Worm (Caenorhabditis elegans) whole organism, L1 larva: ENCODE data around the gene eif-3.G.

Experiments
- F16B12.6 ChIP-seq: fragments of 150-350 bp; optimal IDR thresholded peaks from 2 replicates; lab custom pipeline; 2014; ENCODE audit warnings: missing biosample characterization, missing genetic modification characterization
- Y116A8C.19 ChIP-seq: sonication (generic microtip); optimal IDR thresholded peaks from 2 replicates; lab custom pipeline; 2016; ENCODE audit warnings: missing compliant biosample characterization, missing genetic modification characterization, borderline replicate concordance
- alr-1 ChIP-seq: fragments of 200-800 bp; sonication (Bioruptor generic); optimal IDR thresholded peaks from 2 replicates; lab custom pipeline; 2018; ENCODE audit warnings: borderline replicate concordance, mild to moderate bottlenecking, missing genetic modification characterization, missing compliant biosample characterization
- blmp-1 ChIP-seq: fragments of 150-350 bp; optimal IDR thresholded peaks from 2 replicates; lab custom pipeline; 2014; ENCODE audit warnings: missing biosample characterization, missing genetic modification characterization
- ceh-82 ChIP-seq, 3 experiments: fragments of 150-350 bp in 1 of 3; sonication (generic microtip) in 2 of 3; optimal IDR thresholded peaks; 2 replicates each; lab custom pipeline; 2014 to 2017; ENCODE audit warnings: missing biosample characterization in 3 of 3, missing genetic modification characterization in 3 of 3
- ceh-88 ChIP-seq: fragments of 200-800 bp; sonication (Bioruptor generic); IDR thresholded peaks from 2 replicates; pipeline ENCODE4 v1.3.6; 2022; ENCODE audit warnings: missing genetic modification characterization, missing compliant biosample characterization
- efl-1 ChIP-seq, 4 experiments: fragments of 150-350 bp; optimal IDR thresholded peaks in 3 of 4; peaks in 1 of 4; 1 replicate in 1 of 4; 2 replicates in 3 of 4; lab custom pipeline; 2014; ENCODE audit warnings: missing biosample characterization in 2 of 4, missing genetic modification characterization in 2 of 4, missing genetic modification reagents in 2 of 4
- efl-3 ChIP-seq: fragments of 200-800 bp; sonication (Bioruptor generic); optimal IDR thresholded peaks from 2 replicates; lab custom pipeline; 2018; ENCODE audit warnings: mild to moderate bottlenecking, missing genetic modification characterization, missing compliant biosample characterization
- elt-2 ChIP-seq: sonication (generic microtip); optimal IDR thresholded peaks from 2 replicates; lab custom pipeline; 2016; ENCODE audit warnings: missing genetic modification characterization, mild to moderate bottlenecking, inconsistent platforms, missing compliant biosample characterization, missing genetic modification reagents
- elt-3 ChIP-seq, 6 experiments: fragments of 150-350 bp in 1 of 6; sonication (generic microtip); optimal IDR thresholded peaks; 2 replicates each; lab custom pipeline; 2017 to 2018; ENCODE audit warnings: missing biosample characterization in 6 of 6, missing genetic modification characterization in 6 of 6, inconsistent platforms in 1 of 6
- fkh-4 ChIP-seq: sonication (generic microtip); optimal IDR thresholded peaks from 2 replicates; lab custom pipeline; 2016; ENCODE audit warnings: missing compliant biosample characterization, missing genetic modification characterization, borderline replicate concordance
- grh-1 ChIP-seq: fragments of 200-800 bp; sonication (Bioruptor generic); IDR thresholded peaks from 2 replicates; pipeline ENCODE4 v1.3.6; 2022; ENCODE audit warnings: missing genetic modification reagents, missing genetic modification characterization, missing compliant biosample characterization
- isw-1 ChIP-seq: fragments of 200-800 bp; sonication (Bioruptor generic); IDR thresholded peaks from 2 replicates; pipeline ENCODE4 v1.3.6; 2022; ENCODE audit warnings: missing genetic modification characterization, missing compliant biosample characterization
- lin-13 ChIP-seq: fragments of 150-350 bp; optimal IDR thresholded peaks from 2 replicates; lab custom pipeline; 2014; ENCODE audit warnings: missing biosample characterization, missing genetic modification reagents, missing genetic modification characterization
- lin-14 ChIP-seq: fragments of 200-800 bp; sonication (Bioruptor generic); optimal IDR thresholded peaks from 2 replicates; lab custom pipeline; 2018; ENCODE audit warnings: mild to moderate bottlenecking, missing genetic modification characterization, moderate library complexity, missing compliant biosample characterization
- lin-35 ChIP-seq, 2 experiments: fragments of 150-350 bp; optimal IDR thresholded peaks; 2 replicates each; lab custom pipeline; 2014; ENCODE audit warnings: missing biosample characterization in 2 of 2, missing genetic modification characterization in 2 of 2, missing genetic modification reagents in 2 of 2
- lin-39 ChIP-seq: fragments of 150-350 bp; optimal IDR thresholded peaks from 2 replicates; lab custom pipeline; 2014; ENCODE audit warnings: missing biosample characterization, missing genetic modification reagents, missing genetic modification characterization
- lsy-2 ChIP-seq, 2 experiments: fragments of 150-350 bp; optimal IDR thresholded peaks; 2 replicates each; lab custom pipeline; 2014; ENCODE audit warnings: missing biosample characterization in 2 of 2, missing genetic modification characterization in 2 of 2
- mab-9 ChIP-seq: fragments of 200-800 bp; sonication (Bioruptor generic); IDR thresholded peaks from 2 replicates; pipeline ENCODE4 v1.3.6; 2022; ENCODE audit warnings: missing genetic modification reagents, missing genetic modification characterization, missing compliant biosample characterization
- nhr-11 ChIP-seq: fragments of 150-350 bp; optimal IDR thresholded peaks from 2 replicates; lab custom pipeline; 2014; ENCODE audit warnings: missing biosample characterization, missing genetic modification characterization
- nhr-12 ChIP-seq: sonication (generic microtip); optimal IDR thresholded peaks from 2 replicates; lab custom pipeline; 2017; ENCODE audit warnings: missing biosample characterization, missing genetic modification characterization
- nhr-19 ChIP-seq: fragments of 200-800 bp; sonication (Bioruptor generic); conservative IDR thresholded peaks from 2 replicates; pipeline ENCODE4 v1.3.6; 2022; ENCODE audit warnings: missing genetic modification characterization, missing compliant biosample characterization
- nhr-20 ChIP-seq: sonication (generic microtip); optimal IDR thresholded peaks from 2 replicates; lab custom pipeline; 2016; ENCODE audit warnings: mild to moderate bottlenecking, missing genetic modification characterization, missing compliant biosample characterization
- nhr-47 ChIP-seq: sonication (generic microtip); optimal IDR thresholded peaks from 2 replicates; lab custom pipeline; 2016; ENCODE audit warnings: mild to moderate bottlenecking, missing genetic modification characterization, moderate library complexity, missing compliant biosample characterization
- nhr-71 ChIP-seq: sonication (generic microtip); optimal IDR thresholded peaks from 2 replicates; lab custom pipeline; 2016; ENCODE audit warnings: mild to moderate bottlenecking, missing genetic modification characterization, moderate library complexity, missing compliant biosample characterization
- nhr-77 ChIP-seq: fragments of 150-350 bp; optimal IDR thresholded peaks from 2 replicates; lab custom pipeline; 2014; ENCODE audit warnings: missing biosample characterization, missing genetic modification characterization
- nhr-84 ChIP-seq: sonication (generic microtip); optimal IDR thresholded peaks from 2 replicates; lab custom pipeline; 2017; ENCODE audit warnings: missing biosample characterization, missing genetic modification characterization
- nhr-85 ChIP-seq: sonication (generic microtip); peaks from one replicate; lab custom pipeline; 2016; ENCODE audit warnings: missing genetic modification characterization, inconsistent platforms, missing compliant biosample characterization
- rnt-1 ChIP-seq: sonication (generic microtip); optimal IDR thresholded peaks from 2 replicates; lab custom pipeline; 2016; ENCODE audit warnings: mild to moderate bottlenecking, missing genetic modification characterization, moderate library complexity, missing compliant biosample characterization
- snu-23 ChIP-seq: sonication (generic microtip); optimal IDR thresholded peaks from 2 replicates; lab custom pipeline; 2016; ENCODE audit warnings: missing genetic modification characterization, missing compliant biosample characterization
- sup-37 ChIP-seq: fragments of 200-800 bp; sonication (Bioruptor generic); optimal IDR thresholded peaks from 2 replicates; lab custom pipeline; 2018; ENCODE audit warnings: mild to moderate bottlenecking, missing genetic modification characterization, missing compliant biosample characterization
- swsn-7 ChIP-seq: sonication (generic microtip); optimal IDR thresholded peaks from 2 replicates; lab custom pipeline; 2016; ENCODE audit warnings: missing genetic modification characterization, missing compliant biosample characterization
- tbx-2 ChIP-seq: sonication (generic microtip); optimal IDR thresholded peaks from 2 replicates; lab custom pipeline; 2016; ENCODE audit warnings: missing genetic modification characterization, missing compliant biosample characterization
- tlp-1 ChIP-seq: fragments of 150-350 bp; optimal IDR thresholded peaks from 2 replicates; lab custom pipeline; 2014; ENCODE audit warnings: missing biosample characterization, missing genetic modification characterization
- unc-130 ChIP-seq: fragments of 150-350 bp; optimal IDR thresholded peaks from 2 replicates; lab custom pipeline; 2017; ENCODE audit warnings: missing biosample characterization, missing genetic modification characterization, inconsistent platforms
- unc-86 ChIP-seq: sonication (generic microtip); optimal IDR thresholded peaks from 2 replicates; lab custom pipeline; 2016; ENCODE audit warnings: missing genetic modification characterization, missing compliant biosample characterization
- vab-15 ChIP-seq: sonication (generic microtip); optimal IDR thresholded peaks from 2 replicates; lab custom pipeline; 2017; ENCODE audit warnings: missing genotype, mild to moderate bottlenecking, missing genetic modification characterization, missing compliant biosample characterization
- ztf-4 ChIP-seq: fragments of 150-350 bp; optimal IDR thresholded peaks from 2 replicates; lab custom pipeline; 2014; ENCODE audit warnings: missing biosample characterization, missing genetic modification characterization

eif-3.G gene

ce11 chrII:8412061-8412721 lies 30.4 kb upstream of the eif-3.G start, which contains the start of gene efl-3:
Gene efl-3 (plus strand): TSS chrII:8412671.
- TF ChIP-seq lin-13 (GFP tag; lab: Kevin White, UChicago), result no peak
- TF ChIP-seq ceh-82 (tag; optimal IDR thresholded peaks at IDR 0.05; lab: Kevin White, UChicago), result no peak
- TF ChIP-seq lin-35 (GFP tag; optimal IDR thresholded peaks at IDR 0.05; lab: Kevin White, UChicago), result peak in 1 of 2 experiments; percentile 6
- TF ChIP-seq rnt-1 (tag; lab: Kevin White, UChicago), result no peak
- no peak for TF ChIP-seq nhr-11 (tag; lab: Kevin White, UChicago)
- TF ChIP-seq sup-37, result no peak
- peak; percentile 33 for TF ChIP-seq elt-2
- TF ChIP-seq blmp-1 (tag; lab: Kevin White, UChicago), result peak; percentile 14
- no peak for TF ChIP-seq efl-1 (optimal IDR thresholded peaks at IDR 0.05; lab: Kevin White, UChicago)
- TF ChIP-seq efl-1 (GFP tag; optimal IDR thresholded peaks at IDR 0.05 in 1 of 2; lab: Kevin White, UChicago), result no peak
- TF ChIP-seq tbx-2, result no peak
- TF ChIP-seq snu-23 (GFP tag; lab: Kevin White, UChicago), result no peak
- no peak for TF ChIP-seq nhr-12 (tag; lab: Kevin White, UChicago)
- no peak for TF ChIP-seq tlp-1 (tag; lab: Kevin White, UChicago)
- TF ChIP-seq fkh-4 (tag; lab: Kevin White, UChicago), result no peak
- TF ChIP-seq ztf-4 (tag; lab: Kevin White, UChicago), result no peak
- TF ChIP-seq lsy-2 (tag; optimal IDR thresholded peaks at IDR 0.05; lab: Kevin White, UChicago), result no peak
- peak; percentile 50 for TF ChIP-seq lin-14 (GFP tag; lab: Kevin White, UChicago)
- no peak for TF ChIP-seq F16B12.6 (tag; lab: Kevin White, UChicago)
- peak; percentile 70 for TF ChIP-seq nhr-85
- TF ChIP-seq mab-9, result no peak
- no peak for TF ChIP-seq elt-3 (tag; optimal IDR thresholded peaks at IDR 0.05; lab: Kevin White, UChicago)
- TF ChIP-seq unc-86, result no peak

DNA sequence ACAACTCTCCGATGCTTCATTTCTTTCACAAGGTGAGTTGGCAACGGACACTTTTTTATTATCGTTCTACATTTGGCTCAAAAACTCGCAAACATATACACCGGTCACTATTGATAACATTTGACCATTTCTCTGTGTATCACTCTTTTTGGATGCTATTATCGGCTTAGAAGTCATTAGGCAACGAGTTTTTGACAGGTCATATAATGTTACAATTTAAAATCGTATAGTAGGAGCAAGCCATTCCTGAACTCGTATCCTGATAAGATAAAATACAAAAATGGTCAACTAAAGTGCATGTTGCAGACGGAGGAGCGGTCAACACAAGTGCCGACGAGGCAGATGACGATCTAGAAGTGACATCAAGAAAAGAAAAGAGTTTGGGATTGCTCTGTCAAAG lies 29.6 kb upstream of the eif-3.G start:
- TF ChIP-seq Y116A8C.19 (no peak), elt-2 (peak; percentile 29)

DNA sequence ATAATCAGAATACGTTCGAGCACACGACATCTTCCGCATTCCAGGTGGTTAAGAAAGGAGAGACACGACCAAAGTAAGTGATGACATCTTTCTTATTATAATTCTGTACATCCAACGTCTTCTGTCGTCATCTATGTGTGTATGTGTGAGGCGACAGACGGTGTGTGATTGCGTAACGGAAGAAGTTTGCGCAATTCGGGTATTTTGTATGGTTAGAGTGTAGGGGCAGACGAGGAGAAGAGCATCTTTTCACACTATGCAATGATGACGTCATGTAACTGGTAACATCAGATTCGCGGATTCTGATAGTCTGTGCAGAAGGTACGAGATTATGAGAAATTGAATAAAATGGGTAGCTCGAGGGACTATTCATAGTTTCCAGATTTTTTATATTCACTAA lies 27.5 kb upstream of the eif-3.G start:
- TF ChIP-seq nhr-71 (no peak), rnt-1 (tag; lab: Kevin White, UChicago) (peak; percentile 0)

- TF ChIP-seq nhr-85 (peak; percentile 79), efl-3 (peak; percentile 84), rnt-1 (tag; lab: Kevin White, UChicago) (no peak), lin-14 (GFP tag; lab: Kevin White, UChicago) (peak; percentile 17), swsn-7 (tag; lab: Kevin White, UChicago) (no peak)
Observed at ce11 chrII:8415462-8416037, 27.0 kb upstream of the eif-3.G start.

DNA sequence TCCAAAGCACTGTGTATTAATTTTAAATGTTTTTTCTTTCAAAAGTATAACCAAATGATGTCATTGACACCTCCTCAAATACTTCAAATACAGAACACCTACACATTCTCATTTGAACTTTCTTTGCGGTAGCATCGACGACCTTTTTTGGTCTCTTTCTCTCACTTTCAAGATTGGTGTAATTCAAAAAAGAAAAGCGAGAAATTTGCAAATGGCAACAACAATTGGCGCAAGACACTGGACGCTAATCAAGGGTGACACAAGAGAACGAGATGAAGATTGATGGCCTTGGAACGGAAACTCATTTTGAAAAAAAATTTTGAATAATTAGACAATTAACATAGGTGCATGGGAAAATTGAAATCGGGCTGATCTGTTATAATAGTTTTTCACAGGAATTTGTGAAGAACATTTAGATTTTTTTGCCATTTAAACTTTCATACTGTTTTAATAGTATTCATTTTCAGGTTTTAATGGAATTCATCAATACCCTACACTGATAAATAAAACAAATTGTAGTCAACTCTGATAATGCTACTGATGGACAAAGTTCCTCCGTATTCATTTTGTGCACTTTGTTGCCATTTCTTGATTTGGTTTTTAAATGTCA lies 25.4 kb upstream of the eif-3.G start, which contains the start of gene fdgt-2:
fdgt-2 (plus strand) TSS at position 560 of the 610 bp plus-strand sequence.
- TF ChIP-seq lin-39 (tag; lab: Kevin White, UChicago) (no peak), isw-1 (no peak), nhr-19 (GFP tag; lab: Robert Waterston, UW) (no peak), alr-1 (no peak), grh-1 (no peak), ceh-88 (no peak), lin-13 (GFP tag; lab: Kevin White, UChicago) (no peak), nhr-85 (peak; percentile 65), elt-2 (peak; percentile 8), unc-130 (tag; lab: Kevin White, UChicago) (no peak), nhr-84 (tag; lab: Kevin White, UChicago) (no peak), snu-23 (GFP tag; lab: Kevin White, UChicago) (no peak), nhr-77 (tag; lab: Kevin White, UChicago) (no peak), efl-1 (optimal IDR thresholded peaks at IDR 0.05; lab: Kevin White, UChicago) (no peak), efl-1 (GFP tag; optimal IDR thresholded peaks at IDR 0.05 in 1 of 2; lab: Kevin White, UChicago) (peak in 1 of 2 experiments; percentile 6), vab-15 (tag; lab: Kevin White, UChicago) (no peak), nhr-47 (tag; lab: Kevin White, UChicago) (no peak), nhr-20 (tag; lab: Kevin White, UChicago) (no peak), blmp-1 (tag; lab: Kevin White, UChicago) (peak; percentile 18)
- TF ChIP-seq, all 84 proteins: peak for 4
